Fruit fly (Drosophila melanogaster): ENCODE results near the gene Uch-L5.
A peak's percentile ranks its signal among the peaks of the same experiment; 100 is the strongest.

Gene Uch-L5

dm6 chr3L:9435315-9435714 is 41.5 kb downstream of the Uch-L5 start, which contains the start of gene CG42526 (continued):
- TF ChIP-seq CG13296 (GFP tag; optimal IDR thresholded peaks at IDR 0.05) (no peak), CG3838 (GFP tag; optimal IDR thresholded peaks at IDR 0.05) (no peak), fd64A (GFP tag; optimal IDR thresholded peaks at IDR 0.05) (no peak), grn (GFP tag; optimal IDR thresholded peaks at IDR 0.05) (no peak), emc (GFP tag; optimal IDR thresholded peaks at IDR 0.05) (no peak), nmo (GFP tag; optimal IDR thresholded peaks at IDR 0.05) (peak; percentile 34)

DNA sequence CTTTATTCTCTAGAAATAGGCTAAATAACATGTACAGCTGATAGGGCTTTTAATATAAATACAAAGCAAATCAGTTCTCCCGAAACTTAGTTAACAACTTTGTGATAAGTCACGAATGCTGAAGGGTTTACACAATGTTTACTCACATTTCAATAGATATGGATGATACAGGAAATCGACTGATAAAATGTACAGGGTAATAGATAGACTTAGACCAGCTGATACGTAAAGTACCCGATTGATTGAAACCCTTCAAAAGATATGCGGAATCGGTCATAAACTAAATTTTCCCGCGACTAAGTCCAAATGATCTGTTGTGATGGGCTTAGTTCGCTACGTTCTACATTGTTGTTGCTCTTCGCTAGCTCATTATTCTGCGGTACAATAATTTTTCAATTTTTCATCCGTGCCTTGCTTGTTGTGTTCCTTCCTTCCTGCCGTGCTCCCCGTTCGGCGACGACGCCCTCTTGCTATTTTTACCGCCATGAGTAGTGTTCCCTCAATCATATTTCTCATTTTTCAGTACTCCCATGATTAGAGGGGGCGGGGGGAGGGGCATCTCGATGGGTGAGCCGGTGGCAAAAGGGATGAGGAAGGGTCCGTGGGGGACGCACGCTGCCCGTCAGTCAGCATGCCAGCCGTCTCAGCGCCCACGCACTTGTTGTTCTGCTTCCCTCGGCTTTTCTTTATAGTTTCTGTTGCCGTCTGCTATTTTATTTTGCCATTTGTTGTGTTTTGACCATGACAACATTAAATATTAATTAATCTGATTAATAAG is 43.8 kb downstream of the Uch-L5 start:
- TF ChIP-seq Sry-δ (GFP tag; optimal IDR thresholded peaks at IDR 0.05): no peak
- TF ChIP-seq CG11456 (GFP tag; IDR thresholded peaks at IDR 0.05): peak; percentile 47; the same call in 1 of the 3 replicates
- TF ChIP-seq CG12769 (tag; optimal IDR thresholded peaks at IDR 0.05): peak; percentile 98
- TF ChIP-seq BtbVII (GFP tag; optimal IDR thresholded peaks at IDR 0.05): no peak
- 0 out of 3 replicates have a peak, but pooled peaks have one; percentile 33 for TF ChIP-seq ci (GFP tag; IDR thresholded peaks at IDR 0.05)
- no peak for TF ChIP-seq CG34224 (GFP tag; IDR thresholded peaks at IDR 0.05; ENCODE audit: partially characterized antibody)
- no peak for TF ChIP-seq az2 (GFP tag; optimal IDR thresholded peaks at IDR 0.05)
- TF ChIP-seq grn (GFP tag; optimal IDR thresholded peaks at IDR 0.05): peak; percentile 72
- peak; percentile 88 for TF ChIP-seq CG10543 (GFP tag; optimal IDR thresholded peaks at IDR 0.05)
- TF ChIP-seq CG12236 (GFP tag; optimal IDR thresholded peaks at IDR 0.05): no peak
- no peak for TF ChIP-seq ab (GFP tag; optimal IDR thresholded peaks at IDR 0.05)
- no peak for TF ChIP-seq CG3407 (GFP tag; optimal IDR thresholded peaks at IDR 0.05)
- TF ChIP-seq Adf1 (GFP tag; IDR thresholded peaks at IDR 0.05): peak; percentile 12; the same call in 1 of the 2 replicates
- TF ChIP-seq crol (GFP tag; IDR thresholded peaks at IDR 0.05): peak; percentile 97
- no peak for TF ChIP-seq z (GFP tag; IDR thresholded peaks at IDR 0.05)
- peak; percentile 40 for TF ChIP-seq exex (tag; optimal IDR thresholded peaks at IDR 0.05)
- TF ChIP-seq CG4820 (GFP tag; optimal IDR thresholded peaks at IDR 0.05): no peak
- TF ChIP-seq rib (GFP tag; IDR thresholded peaks at IDR 0.05): peak; percentile 48; the same call in 1 of the 2 replicates
- TF ChIP-seq Atf6 (GFP tag; IDR thresholded peaks at IDR 0.05): no peak
- TF ChIP-seq sna (GFP tag; IDR thresholded peaks at IDR 0.05; ENCODE audit: partially characterized antibody): no peak
- no peak for TF ChIP-seq br (optimal IDR thresholded peaks at IDR 0.05)
- 0 out of 4 replicates have a peak, but pooled peaks have one; percentile 43 for TF ChIP-seq chinmo (GFP tag; IDR thresholded peaks at IDR 0.05; ENCODE audit: partially characterized antibody)
- peak; percentile 98 for TF ChIP-seq sr (GFP tag; IDR thresholded peaks at IDR 0.05)
- no peak for TF ChIP-seq Vsx1 (GFP tag; optimal IDR thresholded peaks at IDR 0.05)
- 0 out of 2 replicates have a peak, but pooled peaks have one; percentile 7 for TF ChIP-seq CG9932 (GFP tag; IDR thresholded peaks at IDR 0.05)
- no peak for TF ChIP-seq CG32772 (GFP tag; IDR thresholded peaks at IDR 0.05)
- TF ChIP-seq CG2120 (GFP tag; optimal IDR thresholded peaks at IDR 0.05): no peak
- no peak for TF ChIP-seq Trl (optimal IDR thresholded peaks at IDR 0.05)
- no peak for TF ChIP-seq Trl (GFP tag; optimal IDR thresholded peaks at IDR 0.05)
- no peak for TF ChIP-seq mirr (GFP tag; optimal IDR thresholded peaks at IDR 0.05)
- no peak for TF ChIP-seq TFAM (GFP tag; optimal IDR thresholded peaks at IDR 0.05)
- no peak for TF ChIP-seq croc (GFP tag; conservative IDR thresholded peaks at IDR 0.05)
- TF ChIP-seq CoRest (tag; optimal IDR thresholded peaks at IDR 0.05): no peak
- no peak for TF ChIP-seq Abd-B (GFP tag; optimal IDR thresholded peaks at IDR 0.05)
- TF ChIP-seq CG31224 (GFP tag; IDR thresholded peaks at IDR 0.05): 0 out of 2 replicates have a peak, but pooled peaks have one; percentile 5
- peak; percentile 64 for TF ChIP-seq kah (GFP tag; optimal IDR thresholded peaks at IDR 0.05)
- peak; percentile 71 for TF ChIP-seq Med (GFP tag)
- no peak for TF ChIP-seq dpn (GFP tag; optimal IDR thresholded peaks at IDR 0.05)
- no peak for TF ChIP-seq cato (GFP tag; optimal IDR thresholded peaks at IDR 0.05; ENCODE audit: borderline replicate concordance)
- peak; percentile 82 for TF ChIP-seq sd (tag; optimal IDR thresholded peaks at IDR 0.05)
- peak; percentile 51 for TF ChIP-seq CG34376 (GFP tag; optimal IDR thresholded peaks at IDR 0.05)
- TF ChIP-seq Hr39 (optimal IDR thresholded peaks at IDR 0.05): peak; percentile 65
